Worm (Caenorhabditis elegans) whole organism, L2 larva: ENCODE data around the gene lact-5.
"Not testable (repeated sequence)": the region's sequence is repeated elsewhere in the genome, so short reads cannot be mapped to it uniquely, and the experiment has no call there.

Experiments used
- C34F6.9 ChIP-seq: fragments of 150-350 bp; optimal IDR thresholded peaks from 2 replicates; lab custom pipeline; 2014; ENCODE audit warnings: missing biosample characterization, missing genetic modification characterization
- R02D3.7 ChIP-seq: fragments of 150-350 bp; optimal IDR thresholded peaks from 2 replicates; lab custom pipeline; 2014; ENCODE audit warnings: missing biosample characterization, missing genetic modification characterization
- Y55F3AM.14 ChIP-seq: fragments of 200-800 bp; sonication (Bioruptor generic); optimal IDR thresholded peaks from 2 replicates; lab custom pipeline; 2018; ENCODE audit warnings: mild to moderate bottlenecking, missing genetic modification characterization, missing compliant biosample characterization
- alr-1 ChIP-seq: fragments of 150-350 bp; optimal IDR thresholded peaks from 2 replicates; lab custom pipeline; 2014; ENCODE audit warnings: missing biosample characterization, missing genetic modification characterization
- ama-1 ChIP-seq: fragments of 150-350 bp; optimal IDR thresholded peaks from 2 replicates; lab custom pipeline; 2018; ENCODE audit warnings: inconsistent platforms
- blmp-1 ChIP-seq: sonication (generic microtip); optimal IDR thresholded peaks from 2 replicates; lab custom pipeline; 2017; ENCODE audit warnings: missing genetic modification characterization, mild to moderate bottlenecking, missing compliant biosample characterization, antibody characterized with exemption, moderate library complexity; ENCODE audit not compliant: insufficient read depth
- ceh-16 ChIP-seq: fragments of 150-350 bp; optimal IDR thresholded peaks from 2 replicates; lab custom pipeline; 2014; ENCODE audit warnings: missing biosample characterization, missing genetic modification characterization
- crh-2 ChIP-seq: sonication (generic microtip); optimal IDR thresholded peaks from 2 replicates; lab custom pipeline; 2017; ENCODE audit warnings: missing biosample characterization, missing genetic modification characterization
- dmd-4 ChIP-seq: sonication (generic microtip); optimal IDR thresholded peaks from 2 replicates; lab custom pipeline; 2017; ENCODE audit warnings: missing biosample characterization, missing genetic modification characterization
- elt-1 ChIP-seq: fragments of 150-350 bp; optimal IDR thresholded peaks from 2 replicates; lab custom pipeline; 2014; ENCODE audit warnings: missing biosample characterization, missing genetic modification characterization
- elt-3 ChIP-seq: sonication (generic microtip); optimal IDR thresholded peaks from 2 replicates; lab custom pipeline; 2017; ENCODE audit warnings: missing biosample characterization, missing genetic modification characterization
- fos-1 ChIP-seq: fragments of 150-350 bp; optimal IDR thresholded peaks from 2 replicates; lab custom pipeline; 2014; ENCODE audit warnings: missing biosample characterization, missing genetic modification characterization
- gmeb-1 ChIP-seq: fragments of 150-350 bp; optimal IDR thresholded peaks from 2 replicates; lab custom pipeline; 2014; ENCODE audit warnings: missing biosample characterization, missing genetic modification characterization
- lin-11 ChIP-seq: fragments of 150-350 bp; sonication (generic microtip); optimal IDR thresholded peaks from 2 replicates; lab custom pipeline; 2014; ENCODE audit warnings: missing biosample characterization, missing genetic modification characterization, inconsistent platforms, mixed read lengths
- lin-39 ChIP-seq: fragments of 150-350 bp; optimal IDR thresholded peaks from 2 replicates; lab custom pipeline; 2014; ENCODE audit warnings: missing biosample characterization, missing genetic modification reagents, missing genetic modification characterization
- lsy-2 ChIP-seq, 2 experiments: fragments of 150-350 bp in 1 of 2; sonication (generic microtip) in 1 of 2; optimal IDR thresholded peaks; 2 replicates each; lab custom pipeline; 2014 to 2017; ENCODE audit warnings: missing biosample characterization in 2 of 2, missing genetic modification characterization in 2 of 2
- mab-5 ChIP-seq: fragments of 150-350 bp; optimal IDR thresholded peaks from 2 replicates; lab custom pipeline; 2014; ENCODE audit warnings: missing biosample characterization, missing genetic modification characterization
- mbf-1 ChIP-seq: sonication (generic microtip); optimal IDR thresholded peaks from 2 replicates; lab custom pipeline; 2017; ENCODE audit warnings: missing biosample characterization, missing genetic modification characterization
- mdl-1 ChIP-seq, 2 experiments: fragments of 150-350 bp in 1 of 2; sonication (generic microtip) in 1 of 2; optimal IDR thresholded peaks; 2 replicates each; lab custom pipeline; 2017; ENCODE audit warnings: missing biosample characterization in 2 of 2, missing genetic modification characterization in 2 of 2
- nhr-10 ChIP-seq: sonication (generic microtip); optimal IDR thresholded peaks from 2 replicates; lab custom pipeline; 2017; ENCODE audit warnings: missing biosample characterization, missing genetic modification characterization
- nhr-11 ChIP-seq: fragments of 150-350 bp; optimal IDR thresholded peaks from 2 replicates; lab custom pipeline; 2014; ENCODE audit warnings: missing biosample characterization, missing genetic modification characterization
- nhr-129 ChIP-seq: fragments of 150-350 bp; optimal IDR thresholded peaks from 2 replicates; lab custom pipeline; 2014; ENCODE audit warnings: missing biosample characterization, missing genetic modification characterization
- nhr-23 ChIP-seq: fragments of 150-350 bp; optimal IDR thresholded peaks from 2 replicates; lab custom pipeline; 2014; ENCODE audit warnings: missing biosample characterization, missing genetic modification reagents, missing genetic modification characterization
- nhr-6 ChIP-seq: fragments of 150-350 bp; optimal IDR thresholded peaks from 2 replicates; lab custom pipeline; 2014; ENCODE audit warnings: missing biosample characterization, missing genetic modification characterization
- peb-1 ChIP-seq: fragments of 150-350 bp; optimal IDR thresholded peaks from 2 replicates; lab custom pipeline; 2014; ENCODE audit warnings: missing biosample characterization, missing genetic modification characterization
- sem-4 ChIP-seq: fragments of 150-350 bp; optimal IDR thresholded peaks from 2 replicates; lab custom pipeline; 2014; ENCODE audit warnings: missing biosample characterization, missing genetic modification reagents, missing genetic modification characterization
- skn-1 ChIP-seq: sonication (generic microtip); optimal IDR thresholded peaks from 2 replicates; lab custom pipeline; 2017; ENCODE audit warnings: missing biosample characterization, missing genetic modification characterization
- sma-3 ChIP-seq: sonication (generic microtip); optimal IDR thresholded peaks from 2 replicates; lab custom pipeline; 2016; ENCODE audit warnings: missing genetic modification reagents, missing genetic modification characterization, missing compliant biosample characterization
- sma-9 ChIP-seq, 2 experiments: fragments of 150-350 bp in 1 of 2; sonication (generic microtip) in 1 of 2; optimal IDR thresholded peaks; 2 replicates each; lab custom pipeline; 2014 to 2016; ENCODE audit warnings: missing genetic modification characterization in 2 of 2, mild to moderate bottlenecking in 1 of 2, missing biosample characterization in 1 of 2, missing compliant biosample characterization in 1 of 2, missing genetic modification reagents in 1 of 2, moderate library complexity in 1 of 2
- snpc-4 ChIP-seq: fragments of 150-350 bp; optimal IDR thresholded peaks from 2 replicates; lab custom pipeline; 2014; ENCODE audit warnings: missing biosample characterization, missing genetic modification characterization
- unc-39 ChIP-seq: fragments of 150-350 bp; optimal IDR thresholded peaks from 2 replicates; lab custom pipeline; 2014; ENCODE audit warnings: missing biosample characterization, missing genetic modification characterization
- unc-62 ChIP-seq: fragments of 150-350 bp; optimal IDR thresholded peaks from 2 replicates; lab custom pipeline; 2014; ENCODE audit warnings: missing biosample characterization, missing genetic modification reagents, missing genetic modification characterization
- zag-1 ChIP-seq: fragments of 150-350 bp; optimal IDR thresholded peaks from 2 replicates; lab custom pipeline; 2014; ENCODE audit warnings: missing biosample characterization, missing genetic modification characterization
- ztf-4 ChIP-seq: fragments of 150-350 bp; optimal IDR thresholded peaks from 2 replicates; lab custom pipeline; 2014; ENCODE audit warnings: missing biosample characterization, missing genetic modification characterization

lact-5 gene

DNA sequence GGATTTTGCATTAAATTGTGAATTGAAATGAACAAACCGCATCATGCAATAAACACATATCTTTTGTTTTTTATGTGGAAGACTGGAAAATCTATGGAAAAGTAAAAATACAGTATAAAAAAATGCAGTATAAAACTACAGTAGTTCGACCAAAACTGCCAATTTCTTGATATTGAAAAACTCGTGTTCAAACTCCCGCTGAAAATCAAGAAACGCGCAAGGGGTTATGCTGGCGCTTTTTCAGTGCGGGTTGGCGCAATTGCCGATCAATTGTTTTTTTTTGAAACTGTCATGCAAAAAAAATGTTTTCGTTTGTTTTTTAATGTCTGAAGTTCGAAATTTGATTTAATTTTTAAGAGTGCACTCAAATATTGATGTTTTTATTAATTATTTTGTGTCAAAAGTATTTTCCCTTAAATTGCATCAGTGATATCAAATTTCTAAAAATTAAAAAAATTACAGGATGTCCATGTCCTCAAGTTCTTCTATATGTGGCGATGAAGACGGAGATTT, 30.1 kb upstream of the lact-5 start, which contains the start of gene dnj-9 (continued):
- TF ChIP-seq elt-1 (tag; lab: Kevin White, UChicago) = no peak
- no peak for TF ChIP-seq mbf-1
- no peak for TF ChIP-seq elt-3 (tag; lab: Kevin White, UChicago)
- peak; percentile 84 for TF ChIP-seq snpc-4 (tag; lab: Kevin White, UChicago)
- TF ChIP-seq alr-1 (tag; lab: Kevin White, UChicago) = peak; percentile 38
- no peak for TF ChIP-seq nhr-23 (tag; lab: Kevin White, UChicago)
- TF ChIP-seq ama-1 = peak; percentile 77
- TF ChIP-seq sem-4 (tag; lab: Kevin White, UChicago) = peak; percentile 95
- TF ChIP-seq gmeb-1 (tag; lab: Kevin White, UChicago) = peak; percentile 100
- TF ChIP-seq C34F6.9 (tag; lab: Kevin White, UChicago) = peak; percentile 98
- peak; percentile 63 for TF ChIP-seq dmd-4 (tag; lab: Kevin White, UChicago)
- TF ChIP-seq lsy-2 (tag; optimal IDR thresholded peaks at IDR 0.05; lab: Kevin White, UChicago) = peak; percentile 95 to 96
- TF ChIP-seq zag-1 (tag; lab: Kevin White, UChicago) = peak; percentile 85
- TF ChIP-seq Y55F3AM.14 (GFP tag; lab: Kevin White, UChicago) = no peak

- TF ChIP-seq fos-1 (tag; lab: Kevin White, UChicago) = no peak
- TF ChIP-seq sma-3 (GFP tag; lab: Kevin White, UChicago) = no peak
- no peak for TF ChIP-seq skn-1
- TF ChIP-seq nhr-129 (tag; lab: Kevin White, UChicago) = no peak
- TF ChIP-seq nhr-23 (tag; lab: Kevin White, UChicago) = no peak
- TF ChIP-seq mbf-1 = no peak
- no peak for TF ChIP-seq nhr-10 (tag; lab: Kevin White, UChicago)
- TF ChIP-seq blmp-1 (tag; lab: Kevin White, UChicago) = no peak
- no peak for TF ChIP-seq elt-1 (tag; lab: Kevin White, UChicago)
- no peak for TF ChIP-seq sma-9 (GFP tag; optimal IDR thresholded peaks at IDR 0.05; lab: Kevin White, UChicago)
- no peak for TF ChIP-seq sma-9 (tag; optimal IDR thresholded peaks at IDR 0.05; lab: Kevin White, UChicago)
- no peak for TF ChIP-seq snpc-4 (tag; lab: Kevin White, UChicago)
- no peak for TF ChIP-seq Y55F3AM.14 (GFP tag; lab: Kevin White, UChicago)
- no peak for TF ChIP-seq peb-1 (tag; lab: Kevin White, UChicago)
- no peak for TF ChIP-seq alr-1 (tag; lab: Kevin White, UChicago)
- TF ChIP-seq crh-2 = no peak
- no peak for TF ChIP-seq C34F6.9 (tag; lab: Kevin White, UChicago)
- TF ChIP-seq, all 48 proteins: peak for 0
These were observed 28.3 kb upstream of the lact-5 start, which contains the start of gene T23B7.3 for ce11 chrII:4849885-4850284. Gene T23B7.3 (plus strand): TSS chrII:4850185.

ce11 chrII:4842143-4842658, 20.7 kb upstream of the lact-5 start, which contains the start of the genes T23B7.2 and nspd-4:
Gene T23B7.2 (minus strand): TSS chrII:4842243.
Gene nspd-4 (plus strand): TSS chrII:4842608.
- TF ChIP-seq crh-2; peb-1 (tag; lab: Kevin White, UChicago); mab-5: not testable (repeated sequence)

- TF ChIP-seq ceh-16 = no peak
- TF ChIP-seq dmd-4 (tag; lab: Kevin White, UChicago) = no peak
- no peak for TF ChIP-seq nhr-11
- TF ChIP-seq crh-2 = no peak
- no peak for TF ChIP-seq R02D3.7 (tag; lab: Kevin White, UChicago)
- TF ChIP-seq ztf-4 = no peak
- no peak for TF ChIP-seq unc-39 (tag; lab: Kevin White, UChicago)
- no peak for TF ChIP-seq elt-3 (tag; lab: Kevin White, UChicago)
- TF ChIP-seq mbf-1 = no peak
- TF ChIP-seq lin-39 (tag; lab: Kevin White, UChicago) = no peak
- no peak for TF ChIP-seq alr-1 (tag; lab: Kevin White, UChicago)
- TF ChIP-seq sem-4 (tag; lab: Kevin White, UChicago) = no peak
- TF ChIP-seq lsy-2 (tag; optimal IDR thresholded peaks at IDR 0.05; lab: Kevin White, UChicago) = no peak
These were observed 16.1 kb upstream of the lact-5 start, which contains the start of gene C33F10.12 for ce11 chrII:4837659-4838058. Gene C33F10.12 (minus strand): TSS chrII:4837759.

- TF ChIP-seq sma-3 (GFP tag; lab: Kevin White, UChicago) = no peak
- TF ChIP-seq dmd-4 (tag; lab: Kevin White, UChicago) = no peak
- no peak for TF ChIP-seq mdl-1 (tag; optimal IDR thresholded peaks at IDR 0.05; lab: Kevin White, UChicago)
- TF ChIP-seq unc-62 (GFP tag; lab: Kevin White, UChicago) = no peak
- TF ChIP-seq lin-11 (tag; lab: Kevin White, UChicago) = no peak
- TF ChIP-seq sem-4 (tag; lab: Kevin White, UChicago) = no peak
- no peak for TF ChIP-seq elt-3 (tag; lab: Kevin White, UChicago)
- TF ChIP-seq gmeb-1 (tag; lab: Kevin White, UChicago) = no peak
- TF ChIP-seq lin-39 (tag; lab: Kevin White, UChicago) = no peak
- TF ChIP-seq lsy-2 (tag; optimal IDR thresholded peaks at IDR 0.05; lab: Kevin White, UChicago) = no peak
- no peak for TF ChIP-seq Y55F3AM.14 (GFP tag; lab: Kevin White, UChicago)
- no peak for TF ChIP-seq snpc-4 (tag; lab: Kevin White, UChicago)
- TF ChIP-seq fos-1 (tag; lab: Kevin White, UChicago) = no peak
- no peak for TF ChIP-seq mbf-1
- no peak for TF ChIP-seq nhr-6 (tag; lab: Kevin White, UChicago)
- no peak for TF ChIP-seq unc-39 (tag; lab: Kevin White, UChicago)
- TF ChIP-seq ztf-4 = no peak
These were observed 13.2 kb upstream of the lact-5 start, which contains the start of the genes C33F10.11 and C33F10.1 for ce11 chrII:4834761-4835160. Gene C33F10.11 (minus strand): TSS chrII:4834861. Gene C33F10.1 (plus strand): TSS chrII:4835023.
